Worm (Caenorhabditis elegans): ENCODE measurements around the gene C10C5.7.

C10C5.7 gene

ce11 chrIV:9367852-9368627 lies 16.9 kb upstream of the C10C5.7 start:
- no peak for TF ChIP-seq syd-9 (tag; optimal IDR thresholded peaks at IDR 0.05)
- TF ChIP-seq K09A11.1 (tag; optimal IDR thresholded peaks at IDR 0.05; ENCODE audit: insufficient read depth), result no peak
- no peak for TF ChIP-seq K02D7.2 (tag; optimal IDR thresholded peaks at IDR 0.05)
- no peak for TF ChIP-seq madf-2 (tag; optimal IDR thresholded peaks at IDR 0.05)
- no peak for TF ChIP-seq lim-6 (tag; optimal IDR thresholded peaks at IDR 0.05)
- TF ChIP-seq ceh-9 (tag; optimal IDR thresholded peaks at IDR 0.05), result no peak
- no peak for TF ChIP-seq ref-2 (tag; optimal IDR thresholded peaks at IDR 0.05)
- TF ChIP-seq dmd-4 (tag; optimal IDR thresholded peaks at IDR 0.05; ENCODE audit: borderline replicate concordance), result no peak
- no peak for TF ChIP-seq ceh-19 (GFP tag; optimal IDR thresholded peaks at IDR 0.05)
- no peak for TF ChIP-seq nhr-11 (tag; optimal IDR thresholded peaks at IDR 0.05)
- no peak for TF ChIP-seq ceh-31 (tag; optimal IDR thresholded peaks at IDR 0.05)

- no peak for TF ChIP-seq pha-2 (tag; optimal IDR thresholded peaks at IDR 0.05)
Measured at ce11 chrIV:9371126-9371525, 13.8 kb upstream of the C10C5.7 start, which contains the start of gene fbxc-58. Gene fbxc-58 (plus strand): TSS chrIV:9371508.

DNA sequence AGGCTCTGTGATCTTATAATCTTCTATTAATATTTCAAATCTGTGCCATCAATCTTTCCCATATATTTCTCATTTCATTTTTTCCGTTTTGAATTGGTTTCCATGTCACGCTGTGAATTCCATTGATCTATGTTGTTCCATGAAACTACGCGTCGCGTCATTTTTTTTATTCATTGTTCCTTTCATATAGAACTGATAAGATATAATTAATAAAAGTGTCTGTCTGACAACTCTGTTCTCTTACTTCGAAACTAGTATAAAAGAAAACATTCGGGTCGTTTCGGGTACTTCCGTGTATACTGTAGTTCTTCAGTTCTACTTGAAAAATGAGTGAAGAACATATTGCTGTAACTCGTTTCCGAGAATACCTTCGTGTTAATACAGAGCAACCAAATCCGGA lies 10.4 kb upstream of the C10C5.7 start, which contains the start of gene C10C5.3:
Gene C10C5.3, plus strand, starts transcription at position 301 of the 400 bp plus-strand sequence.
- TF ChIP-seq rnt-1 (tag; optimal IDR thresholded peaks at IDR 0.05) (no peak), fkh-10 (GFP tag; optimal IDR thresholded peaks at IDR 0.05) (no peak), pros-1 (tag; optimal IDR thresholded peaks at IDR 0.05) (no peak), ref-2 (tag; optimal IDR thresholded peaks at IDR 0.05) (no peak), ahr-1 (tag; optimal IDR thresholded peaks at IDR 0.05) (no peak), Y22D7AL.16 (tag; optimal IDR thresholded peaks at IDR 0.05) (no peak), dmd-4 (tag; optimal IDR thresholded peaks at IDR 0.05; ENCODE audit: borderline replicate concordance) (no peak), madf-2 (tag; optimal IDR thresholded peaks at IDR 0.05) (no peak), elt-4 (tag; optimal IDR thresholded peaks at IDR 0.05) (no peak), ceh-48 (tag; optimal IDR thresholded peaks at IDR 0.05) (no peak), elt-2 (tag; optimal IDR thresholded peaks at IDR 0.05) (no peak), ceh-30 (tag; optimal IDR thresholded peaks at IDR 0.05) (no peak), gmeb-2 (tag; optimal IDR thresholded peaks at IDR 0.05) (no peak), nhr-11 (tag; optimal IDR thresholded peaks at IDR 0.05) (no peak), unc-42 (tag; optimal IDR thresholded peaks at IDR 0.05) (no peak), ceh-6 (GFP tag; optimal IDR thresholded peaks at IDR 0.05) (no peak), ets-4 (tag; optimal IDR thresholded peaks at IDR 0.05) (no peak), ceh-14 (tag; optimal IDR thresholded peaks at IDR 0.05) (no peak), pqm-1 (tag; optimal IDR thresholded peaks at IDR 0.05) (no peak)

- TF ChIP-seq Y22D7AL.16 (tag; optimal IDR thresholded peaks at IDR 0.05) (no peak), ahr-1 (tag; optimal IDR thresholded peaks at IDR 0.05) (no peak), sox-2 (GFP tag; IDR thresholded peaks at IDR 0.05) (no peak), ceh-45 (GFP tag; IDR thresholded peaks at IDR 0.05) (no peak), dve-1 (tag; optimal IDR thresholded peaks at IDR 0.05) (no peak), tbx-2 (tag; optimal IDR thresholded peaks at IDR 0.05) (no peak), nhr-11 (tag; optimal IDR thresholded peaks at IDR 0.05) (no peak), hlh-6 (tag; optimal IDR thresholded peaks at IDR 0.05) (no peak), rnt-1 (tag; optimal IDR thresholded peaks at IDR 0.05) (no peak), madf-2 (tag; optimal IDR thresholded peaks at IDR 0.05) (no peak), lin-11 (tag; optimal IDR thresholded peaks at IDR 0.05) (no peak), tbx-7 (tag; optimal IDR thresholded peaks at IDR 0.05) (no peak)
Measured at ce11 chrIV:9376550-9376949, 8.4 kb upstream of the C10C5.7 start.

DNA sequence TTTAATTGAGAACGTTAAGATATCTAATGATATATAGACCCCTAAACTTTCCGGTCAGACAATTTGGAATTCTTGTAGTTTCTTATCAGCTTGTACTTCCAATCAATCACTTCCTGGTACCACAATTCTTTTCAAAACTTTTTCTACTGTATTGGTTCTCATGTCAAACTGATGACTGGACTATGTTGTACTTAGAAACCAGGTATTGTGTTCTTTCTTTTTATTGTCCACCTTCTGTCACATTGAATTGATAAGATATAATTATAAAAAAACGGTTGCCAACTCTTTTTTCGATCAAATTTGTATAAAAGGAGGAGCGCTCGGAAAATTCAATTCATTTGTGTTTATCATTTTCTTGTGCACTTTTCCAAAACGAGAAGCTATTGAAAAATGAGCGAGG lies 6.7 kb upstream of the C10C5.7 start, which contains the start of gene C10C5.4:
Gene C10C5.4, plus strand, starts transcription at position 281 of the 400 bp plus-strand sequence.
- TF ChIP-seq ahr-1 (tag; optimal IDR thresholded peaks at IDR 0.05) (no peak), ceh-48 (tag; optimal IDR thresholded peaks at IDR 0.05) (no peak), ceh-14 (tag; optimal IDR thresholded peaks at IDR 0.05) (no peak), hlh-6 (tag; optimal IDR thresholded peaks at IDR 0.05) (no peak), rnt-1 (tag; optimal IDR thresholded peaks at IDR 0.05) (no peak), unc-42 (tag; optimal IDR thresholded peaks at IDR 0.05) (no peak), fax-1 (tag; optimal IDR thresholded peaks at IDR 0.05) (no peak), npax-4 (tag; optimal IDR thresholded peaks at IDR 0.05) (no peak), madf-2 (tag; optimal IDR thresholded peaks at IDR 0.05) (no peak)

Measured in whole organism, late embryonic.